Worm (Caenorhabditis elegans) whole organism, L4/young adult: ENCODE results near the gene str-118.

Experiments
- dao-5 ChIP-seq: sonication (generic microtip); optimal IDR thresholded peaks from 2 replicates; lab custom pipeline; 2016; ENCODE audit warnings: missing genotype, missing genetic modification characterization, moderate library complexity, missing compliant biosample characterization
- him-1 ChIP-seq: sonication (generic microtip); optimal IDR thresholded peaks from 2 replicates; lab custom pipeline; 2016; ENCODE audit warnings: missing genotype, missing genetic modification reagents, missing genetic modification characterization, missing compliant biosample characterization

ce11 chrV:10023062-10023536, 28.9 kb upstream of the str-118 start:
- TF ChIP-seq him-1 (tag; lab: Kevin White, UChicago) (no peak), dao-5 (no peak)
